Worm (Caenorhabditis elegans) whole organism, young adult: ENCODE results near the gene alh-8.

ENCODE experiments used
- C06A6.2 ChIP-seq: fragments of 200-800 bp; sonication (Bioruptor generic); conservative IDR thresholded peaks from 2 replicates; pipeline ENCODE4 v1.3.6; 2022; ENCODE audit warnings: missing genetic modification characterization, missing compliant biosample characterization
- C17E4.6 ChIP-seq: fragments of 200-800 bp; sonication (Bioruptor generic); IDR thresholded peaks from 2 replicates; pipeline ENCODE4 v1.3.6; 2022; ENCODE audit warnings: missing genetic modification reagents, missing genetic modification characterization, missing compliant biosample characterization
- D2030.7 ChIP-seq: fragments of 200-800 bp; sonication (Bioruptor generic); IDR thresholded peaks from 2 replicates; pipeline ENCODE4 v1.3.6; 2022; ENCODE audit warnings: missing genetic modification reagents, missing genetic modification characterization, missing compliant biosample characterization
- F49E8.2 ChIP-seq: sonication (generic microtip); optimal IDR thresholded peaks from 3 replicates; lab custom pipeline; 2017; ENCODE audit warnings: missing genetic modification characterization, mild to moderate bottlenecking, missing compliant biosample characterization, antibody characterized with exemption, moderate library complexity; ENCODE audit not compliant: insufficient read depth
- T07F8.4 ChIP-seq: sonication (generic microtip); optimal IDR thresholded peaks from 2 replicates; lab custom pipeline; 2016; ENCODE audit warnings: mild to moderate bottlenecking, missing genetic modification characterization, moderate library complexity, missing compliant biosample characterization
- Y67H2A.10 ChIP-seq: fragments of 200-800 bp; sonication (Bioruptor generic); conservative IDR thresholded peaks from 2 replicates; pipeline ENCODE4 v1.3.6; 2022; ENCODE audit warnings: missing genetic modification reagents, missing genetic modification characterization, missing compliant biosample characterization
- ZK185.1 ChIP-seq: sonication (generic microtip); optimal IDR thresholded peaks from 2 replicates; lab custom pipeline; 2016; ENCODE audit warnings: mild to moderate bottlenecking, missing genetic modification characterization, missing compliant biosample characterization; ENCODE audit not compliant: poor library complexity, severe bottlenecking
- ama-1 ChIP-seq, 3 experiments: fragments of 150-350 bp in 1 of 3; sonication (generic microtip) in 2 of 3; optimal IDR thresholded peaks; 2 replicates each; lab custom pipeline; 2014 to 2018; ENCODE audit warnings: missing biosample characterization in 2 of 3, missing genetic modification characterization in 2 of 3, missing genetic modification reagents in 2 of 3
- attf-3 ChIP-seq: fragments of 200-800 bp; sonication (Bioruptor generic); conservative IDR thresholded peaks from 2 replicates; pipeline ENCODE4 v1.3.6; 2022; ENCODE audit warnings: missing genetic modification reagents, missing genetic modification characterization, missing compliant biosample characterization
- attf-5 ChIP-seq: fragments of 200-800 bp; sonication (Bioruptor generic); optimal IDR thresholded peaks from 2 replicates; lab custom pipeline; 2018; ENCODE audit warnings: mild to moderate bottlenecking, missing genetic modification characterization, missing compliant biosample characterization
- bed-1 ChIP-seq: fragments of 200-800 bp; sonication (Bioruptor generic); IDR thresholded peaks from 2 replicates; pipeline ENCODE4 v1.3.6; 2022; ENCODE audit warnings: missing genetic modification reagents, missing genetic modification characterization, missing compliant biosample characterization
- cebp-2 ChIP-seq: fragments of 200-800 bp; sonication (Bioruptor generic); IDR thresholded peaks from 2 replicates; pipeline ENCODE4 v1.3.6; 2022; ENCODE audit warnings: missing genetic modification characterization, missing compliant biosample characterization
- ceh-40 ChIP-seq: fragments of 200-800 bp; sonication (Bioruptor generic); IDR thresholded peaks from 2 replicates; pipeline ENCODE4 v1.3.6; 2022; ENCODE audit warnings: missing genetic modification characterization, missing compliant biosample characterization
- egrh-3 ChIP-seq: fragments of 200-800 bp; sonication (Bioruptor generic); IDR thresholded peaks from 2 replicates; pipeline ENCODE4 v1.3.6; 2022; ENCODE audit warnings: missing genetic modification reagents, missing genetic modification characterization, missing compliant biosample characterization
- fkh-3 ChIP-seq: sonication (generic microtip); optimal IDR thresholded peaks from 2 replicates; lab custom pipeline; 2016; ENCODE audit warnings: mild to moderate bottlenecking, missing genetic modification characterization, missing compliant biosample characterization
- him-1 ChIP-seq: sonication (generic microtip); optimal IDR thresholded peaks from 2 replicates; lab custom pipeline; 2016; ENCODE audit warnings: missing genotype, missing genetic modification reagents, missing genetic modification characterization, missing compliant biosample characterization
- hmg-1.2 ChIP-seq: fragments of 200-800 bp; sonication (Bioruptor generic); IDR thresholded peaks from 2 replicates; pipeline ENCODE4 v1.3.6; 2022; ENCODE audit warnings: missing genetic modification reagents, missing genetic modification characterization, missing compliant biosample characterization
- hrde-1 ChIP-seq: sonication (generic microtip); optimal IDR thresholded peaks from 2 replicates; lab custom pipeline; 2016; ENCODE audit warnings: missing genetic modification characterization, mild to moderate bottlenecking, missing compliant biosample characterization, moderate library complexity, missing genotype, missing genetic modification reagents, borderline replicate concordance
- hsf-1 ChIP-seq: fragments of 200-800 bp; sonication (Bioruptor generic); IDR thresholded peaks from 2 replicates; pipeline ENCODE4 v1.3.6; 2022; ENCODE audit warnings: missing genetic modification reagents, missing genetic modification characterization, missing compliant biosample characterization
- lin-26 ChIP-seq: fragments of 200-800 bp; sonication (Bioruptor generic); IDR thresholded peaks from 2 replicates; pipeline ENCODE4 v1.3.6; 2022; ENCODE audit warnings: missing genetic modification reagents, missing genetic modification characterization, missing compliant biosample characterization
- lin-54 ChIP-seq: fragments of 200-800 bp; sonication (Bioruptor generic); optimal IDR thresholded peaks from 2 replicates; lab custom pipeline; 2018; ENCODE audit warnings: mild to moderate bottlenecking, missing genetic modification characterization, missing compliant biosample characterization
- lir-1 ChIP-seq: fragments of 200-800 bp; sonication (Bioruptor generic); conservative IDR thresholded peaks from 2 replicates; pipeline ENCODE4 v1.3.6; 2022; ENCODE audit warnings: missing genetic modification reagents, missing genetic modification characterization, missing compliant biosample characterization
- madf-10 ChIP-seq: sonication (generic microtip); optimal IDR thresholded peaks from 2 replicates; lab custom pipeline; 2016; ENCODE audit warnings: mild to moderate bottlenecking, missing genetic modification characterization, missing compliant biosample characterization
- madf-3 ChIP-seq: fragments of 200-800 bp; sonication (Bioruptor generic); IDR thresholded peaks from 2 replicates; pipeline ENCODE4 v1.3.6; 2022; ENCODE audit warnings: missing genetic modification reagents, missing genetic modification characterization, missing compliant biosample characterization
- mel-28 ChIP-seq: sonication (generic microtip); optimal IDR thresholded peaks from 2 replicates; lab custom pipeline; 2016; ENCODE audit warnings: borderline replicate concordance, mild to moderate bottlenecking, missing genetic modification characterization, missing compliant biosample characterization
- nfya-2 ChIP-seq: fragments of 200-800 bp; sonication (Bioruptor generic); IDR thresholded peaks from 2 replicates; pipeline ENCODE4 v1.3.6; 2022; ENCODE audit warnings: missing genetic modification reagents, missing genetic modification characterization, missing compliant biosample characterization
- nfyb-1 ChIP-seq: fragments of 200-800 bp; sonication (Bioruptor generic); IDR thresholded peaks from 2 replicates; pipeline ENCODE4 v1.3.6; 2022; ENCODE audit warnings: missing genetic modification reagents, missing genetic modification characterization, missing compliant biosample characterization
- nhr-179 ChIP-seq: sonication (generic microtip); optimal IDR thresholded peaks from 2 replicates; lab custom pipeline; 2016; ENCODE audit warnings: mild to moderate bottlenecking, missing genetic modification characterization, missing compliant biosample characterization
- nhr-27 ChIP-seq: fragments of 200-800 bp; sonication (Bioruptor generic); optimal IDR thresholded peaks from 2 replicates; lab custom pipeline; 2018; ENCODE audit warnings: mild to moderate bottlenecking, missing genetic modification characterization, moderate library complexity, missing compliant biosample characterization
- nhr-80 ChIP-seq: sonication (generic microtip); optimal IDR thresholded peaks from 2 replicates; lab custom pipeline; 2016; ENCODE audit warnings: missing genetic modification characterization, missing compliant biosample characterization
- nhr-90 ChIP-seq: sonication (generic microtip); optimal IDR thresholded peaks from 2 replicates; lab custom pipeline; 2016; ENCODE audit warnings: missing genotype, mild to moderate bottlenecking, missing genetic modification characterization, missing compliant biosample characterization
- sdz-38 ChIP-seq: sonication (generic microtip); optimal IDR thresholded peaks from 2 replicates; lab custom pipeline; 2016; ENCODE audit warnings: missing genotype, missing genetic modification characterization, missing compliant biosample characterization
- snpc-4 ChIP-seq, 5 experiments: fragments of 150-350 bp in 1 of 5; sonication (generic microtip) in 4 of 5; optimal IDR thresholded peaks; 2 replicates each; lab custom pipeline; 2014 to 2018; ENCODE audit warnings: missing genetic modification characterization in 5 of 5, missing biosample characterization in 3 of 5, antibody characterized with exemption in 2 of 5, mild to moderate bottlenecking in 2 of 5, missing compliant biosample characterization in 2 of 5, missing genotype in 2 of 5, moderate library complexity in 2 of 5, missing genetic modification reagents in 1 of 5
- sptf-2 ChIP-seq: fragments of 200-800 bp; sonication (Bioruptor generic); optimal IDR thresholded peaks from 2 replicates; lab custom pipeline; 2018; ENCODE audit warnings: mild to moderate bottlenecking, missing genetic modification characterization, missing compliant biosample characterization
- tbp1 ChIP-seq: fragments of 200-800 bp; sonication (Bioruptor generic); optimal IDR thresholded peaks from 2 replicates; lab custom pipeline; 2018; ENCODE audit warnings: mild to moderate bottlenecking, missing genetic modification characterization, missing compliant biosample characterization
- xnd-1 ChIP-seq: sonication (generic microtip); optimal IDR thresholded peaks from 2 replicates; lab custom pipeline; 2016; ENCODE audit warnings: missing genotype, missing genetic modification reagents, missing genetic modification characterization, missing compliant biosample characterization
- zfh-2 ChIP-seq: fragments of 200-800 bp; sonication (Bioruptor generic); conservative IDR thresholded peaks from 2 replicates; pipeline ENCODE4 v1.3.6; 2022; ENCODE audit warnings: missing genetic modification reagents, missing genetic modification characterization, missing compliant biosample characterization
- ztf-3 ChIP-seq: fragments of 200-800 bp; sonication (Bioruptor generic); optimal IDR thresholded peaks from 2 replicates; lab custom pipeline; 2018; ENCODE audit warnings: mild to moderate bottlenecking, missing genetic modification characterization, missing compliant biosample characterization

The alh-8 gene

ce11 chrII:11761806-11762512, 33.1 kb downstream of the alh-8 start:
- no peak for TF ChIP-seq fkh-3 (tag; lab: Kevin White, UChicago)
- TF ChIP-seq mel-28 (tag; lab: Kevin White, UChicago) = no peak
- TF ChIP-seq xnd-1 (tag; lab: Kevin White, UChicago) = no peak
- TF ChIP-seq nfya-2 (GFP tag; lab: Robert Waterston, UW) = no peak
- TF ChIP-seq sdz-38 (tag; lab: Kevin White, UChicago) = no peak
- no peak for TF ChIP-seq nhr-27 (tag; lab: Kevin White, UChicago)
- no peak for TF ChIP-seq ztf-3 (GFP tag; lab: Kevin White, UChicago)
- TF ChIP-seq snpc-4 (GFP tag; optimal IDR thresholded peaks at IDR 0.05; lab: Kevin White, UChicago) = no peak
- TF ChIP-seq snpc-4 (tag; optimal IDR thresholded peaks at IDR 0.05; lab: Kevin White, UChicago) = peak in 1 of 4 experiments; percentile 7
- TF ChIP-seq hrde-1 = no peak
- TF ChIP-seq nfyb-1 (GFP tag; lab: Robert Waterston, UW) = peak; percentile 77; the same call in 1 of the 2 replicates
- TF ChIP-seq lin-54 (GFP tag; lab: Kevin White, UChicago) = peak; percentile 36
- TF ChIP-seq cebp-2 (GFP tag; lab: Robert Waterston, UW) = 0 out of 2 replicates have a peak, but pooled peaks have one; percentile 20
- peak; percentile 1 for TF ChIP-seq T07F8.4
- TF ChIP-seq sptf-2 (GFP tag; lab: Kevin White, UChicago) = no peak
- TF ChIP-seq ceh-40 (GFP tag; lab: Robert Waterston, UW) = no peak
- peak; percentile 61 for TF ChIP-seq C06A6.2 (GFP tag; lab: Robert Waterston, UW)
- TF ChIP-seq attf-5 (GFP tag; lab: Kevin White, UChicago) = peak; percentile 62
- TF ChIP-seq hmg-1.2 = no peak
- TF ChIP-seq ama-1 (optimal IDR thresholded peaks at IDR 0.05; lab: Kevin White, UChicago) = peak; percentile 83
- peak in 1 of 2 experiments; percentile 54 for TF ChIP-seq ama-1 (GFP tag; optimal IDR thresholded peaks at IDR 0.05; lab: Kevin White, UChicago)
- TF ChIP-seq attf-3 (GFP tag; lab: Robert Waterston, UW) = no peak
- no peak for TF ChIP-seq lin-26 (GFP tag; lab: Robert Waterston, UW)
- peak; percentile 20 for TF ChIP-seq nhr-80
- peak; percentile 7; the same call in 1 of the 2 replicates for TF ChIP-seq hsf-1 (GFP tag; lab: Robert Waterston, UW)

ce11 chrII:11765506-11766152, 36.8 kb downstream of the alh-8 start:
- TF ChIP-seq egrh-3 (GFP tag; lab: Robert Waterston, UW) (peak; percentile 99), zfh-2 (GFP tag; lab: Robert Waterston, UW) (peak; percentile 88), hsf-1 (GFP tag; lab: Robert Waterston, UW) (no peak), F49E8.2 (no peak), nhr-179 (no peak), C17E4.6 (no peak), him-1 (tag; lab: Kevin White, UChicago) (no peak), tbp1 (no peak), lir-1 (no peak)
- TF ChIP-seq, all 124 proteins: peak for 2

ce11 chrII:11766472-11766871, 37.6 kb downstream of the alh-8 start, which contains the start of gene F44E5.2:
TSS of gene F44E5.2 (plus strand) at chrII:11766772.
- TF ChIP-seq bed-1 (GFP tag; lab: Robert Waterston, UW) = no peak
- no peak for TF ChIP-seq madf-3 (GFP tag; lab: Robert Waterston, UW)
- no peak for TF ChIP-seq ZK185.1 (tag; lab: Kevin White, UChicago)
- TF ChIP-seq Y67H2A.10 = no peak
- TF ChIP-seq F49E8.2 = no peak
- TF ChIP-seq mel-28 (tag; lab: Kevin White, UChicago) = no peak
- no peak for TF ChIP-seq nhr-90 (tag; lab: Kevin White, UChicago)
- TF ChIP-seq madf-10 = no peak
- TF ChIP-seq attf-3 (GFP tag; lab: Robert Waterston, UW) = no peak
- no peak for TF ChIP-seq D2030.7 (GFP tag; lab: Robert Waterston, UW)
